Worm (Caenorhabditis elegans): ENCODE measurements around the gene sru-27.

DNA sequence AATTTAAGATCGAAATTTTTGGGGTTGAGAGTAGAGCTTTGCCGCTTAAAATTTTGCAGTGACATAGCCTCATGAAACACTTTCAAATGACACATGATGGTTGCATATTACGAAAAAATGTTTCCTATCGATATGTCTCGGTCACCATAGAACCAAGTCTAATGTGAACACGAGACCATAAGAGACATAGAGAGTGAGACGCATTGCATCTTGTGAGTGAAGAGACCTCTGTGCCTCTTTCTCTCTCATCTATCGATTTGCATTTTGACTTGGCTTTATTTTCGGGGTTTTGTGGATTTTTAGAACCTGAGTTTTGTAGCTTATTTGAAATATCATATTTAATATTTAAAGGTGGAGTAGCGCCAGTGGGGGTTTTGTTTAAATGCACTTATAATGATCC lies 32.3 kb upstream of the sru-27 start:
- TF ChIP-seq pax-3 (tag; optimal IDR thresholded peaks at IDR 0.05) (no peak), snpc-4 (tag; optimal IDR thresholded peaks at IDR 0.05) (no peak), nhr-12 (tag; optimal IDR thresholded peaks at IDR 0.05) (no peak), lin-13 (GFP tag; optimal IDR thresholded peaks at IDR 0.05) (no peak), lin-39 (tag; optimal IDR thresholded peaks at IDR 0.05) (no peak), ceh-88 (GFP tag; IDR thresholded peaks at IDR 0.05) (no peak), nhr-11 (tag; optimal IDR thresholded peaks at IDR 0.05) (no peak), fkh-10 (GFP tag; optimal IDR thresholded peaks at IDR 0.05) (no peak)

Measured in whole organism, L1 larva.